Fruit fly (Drosophila melanogaster): ENCODE measurements around the gene CG7298.

The CG7298 gene

DNA sequence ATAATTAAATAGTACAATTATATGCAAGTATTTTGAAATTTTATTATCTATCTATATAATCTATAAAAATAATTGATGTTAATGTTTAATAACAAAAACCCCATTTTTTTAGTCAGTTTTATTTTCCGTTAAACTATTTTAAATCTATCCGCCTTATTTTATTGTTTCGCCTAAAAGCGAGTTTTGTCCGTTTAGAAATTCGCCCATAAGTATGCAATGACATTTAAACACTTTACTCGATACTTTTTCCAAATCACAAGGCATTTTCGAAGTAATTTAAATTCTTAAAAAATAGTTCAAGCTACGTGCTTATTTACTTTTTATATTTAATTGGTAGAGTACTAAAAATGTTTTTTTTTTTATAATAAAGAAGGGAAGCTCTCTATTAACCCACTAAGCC, 17.4 kb upstream of the CG7298 start:
- TF ChIP-seq D1 (tag; optimal IDR thresholded peaks at IDR 0.05) (peak; percentile 83), Pif1B (GFP tag; optimal IDR thresholded peaks at IDR 0.05) (no peak)

DNA sequence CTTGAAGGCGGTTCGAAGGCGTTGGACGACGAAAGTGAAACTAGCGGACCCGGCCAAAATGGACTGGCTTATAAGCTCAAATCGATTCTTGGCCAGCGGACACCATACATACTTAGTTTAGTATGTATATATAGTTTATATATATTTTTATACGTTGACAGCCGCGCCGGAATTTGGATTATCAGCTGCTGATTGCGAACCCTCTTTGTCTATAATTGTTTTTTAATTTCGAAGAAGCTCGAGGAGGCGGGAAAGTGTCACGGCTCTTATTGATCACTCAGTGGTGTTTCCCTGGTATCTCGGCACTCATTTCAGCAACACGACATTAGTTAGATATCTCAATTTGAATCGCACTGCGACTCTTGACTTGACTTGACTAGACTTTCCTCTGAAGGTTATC, 16.9 kb upstream of the CG7298 start, which contains the start of gene CG6933:
Gene CG6933 (minus strand): TSS at position 47 of the 400 bp plus-strand sequence.
- TF ChIP-seq CG15710 (tag; optimal IDR thresholded peaks at IDR 0.05) = no peak
- no peak for TF ChIP-seq CG32121 (GFP tag; IDR thresholded peaks at IDR 0.05)
- no peak for TF ChIP-seq CG8301 (tag; optimal IDR thresholded peaks at IDR 0.05)
- TF ChIP-seq Ets98B (GFP tag; IDR thresholded peaks at IDR 0.05) = no peak
- no peak for TF ChIP-seq Snoo (tag; optimal IDR thresholded peaks at IDR 0.05)
- TF ChIP-seq CG14655 (GFP tag; optimal IDR thresholded peaks at IDR 0.05) = no peak
- TF ChIP-seq fd96Ca (GFP tag; IDR thresholded peaks at IDR 0.05) = no peak
- no peak for TF ChIP-seq CG13204 (GFP tag; optimal IDR thresholded peaks at IDR 0.05)
- TF ChIP-seq CG10348 (GFP tag; IDR thresholded peaks at IDR 0.05) = no peak
- no peak for TF ChIP-seq CG34367 (tag; optimal IDR thresholded peaks at IDR 0.05)
- TF ChIP-seq gl (tag; optimal IDR thresholded peaks at IDR 0.05) = no peak

- TF ChIP-seq Pif1A (GFP tag; optimal IDR thresholded peaks at IDR 0.05) = no peak
- TF ChIP-seq CG15710 (tag; optimal IDR thresholded peaks at IDR 0.05) = no peak
- TF ChIP-seq Ets98B (GFP tag; IDR thresholded peaks at IDR 0.05) = no peak
- no peak for TF ChIP-seq CG32121 (GFP tag; IDR thresholded peaks at IDR 0.05)
- TF ChIP-seq Pif1B (GFP tag; optimal IDR thresholded peaks at IDR 0.05) = no peak
- TF ChIP-seq CG13204 (GFP tag; optimal IDR thresholded peaks at IDR 0.05) = no peak
- TF ChIP-seq CG8301 (tag; optimal IDR thresholded peaks at IDR 0.05) = no peak
- TF ChIP-seq rn (GFP tag; IDR thresholded peaks at IDR 0.05) = no peak
- no peak for TF ChIP-seq CG17806 (tag; optimal IDR thresholded peaks at IDR 0.05)
- no peak for TF ChIP-seq fd96Ca (GFP tag; IDR thresholded peaks at IDR 0.05)
- no peak for TF ChIP-seq CG12605 (GFP tag; IDR thresholded peaks at IDR 0.05)
- no peak for TF ChIP-seq D1 (tag; optimal IDR thresholded peaks at IDR 0.05)
- TF ChIP-seq gl (tag; optimal IDR thresholded peaks at IDR 0.05) = no peak
- TF ChIP-seq CG34367 (tag; optimal IDR thresholded peaks at IDR 0.05) = no peak
These were observed 8.5 kb upstream of the CG7298 start, which contains the start of gene CG7017 for dm6 chr3L:20212022-20212421. CG7017 (minus strand) TSS chr3L:20212122.

DNA sequence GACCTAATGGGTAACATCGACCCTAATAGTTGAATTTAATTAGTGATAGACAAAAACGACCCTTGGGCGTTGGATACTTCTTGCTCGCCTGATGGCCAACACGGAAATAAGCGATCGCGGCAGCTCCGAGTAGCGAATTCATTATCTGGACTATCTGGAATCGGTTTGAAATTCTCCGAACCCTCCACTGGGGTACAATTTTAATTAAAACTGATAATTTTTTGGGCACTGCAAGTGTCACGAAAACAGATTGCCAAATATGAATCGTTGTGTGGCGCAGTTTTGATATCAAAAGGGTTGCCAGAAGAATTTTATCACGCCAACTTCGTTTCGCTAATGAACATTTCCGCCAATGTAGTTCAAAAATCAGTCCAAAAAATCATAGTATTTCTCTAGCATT, 6.4 kb upstream of the CG7298 start:
- TF ChIP-seq CG13204 (GFP tag; optimal IDR thresholded peaks at IDR 0.05) = no peak
- no peak for TF ChIP-seq rn (GFP tag; IDR thresholded peaks at IDR 0.05)

dm6 chr3L:20209092-20209491, 5.6 kb upstream of the CG7298 start:
- TF ChIP-seq CG34367 (tag; optimal IDR thresholded peaks at IDR 0.05) (no peak), Snoo (tag; optimal IDR thresholded peaks at IDR 0.05) (no peak), gl (tag; optimal IDR thresholded peaks at IDR 0.05) (no peak), CG8301 (tag; optimal IDR thresholded peaks at IDR 0.05) (no peak), D1 (tag; optimal IDR thresholded peaks at IDR 0.05) (no peak), CG8159 (tag; optimal IDR thresholded peaks at IDR 0.05) (no peak), CG32121 (GFP tag; IDR thresholded peaks at IDR 0.05) (no peak), rn (GFP tag; IDR thresholded peaks at IDR 0.05) (no peak)

DNA sequence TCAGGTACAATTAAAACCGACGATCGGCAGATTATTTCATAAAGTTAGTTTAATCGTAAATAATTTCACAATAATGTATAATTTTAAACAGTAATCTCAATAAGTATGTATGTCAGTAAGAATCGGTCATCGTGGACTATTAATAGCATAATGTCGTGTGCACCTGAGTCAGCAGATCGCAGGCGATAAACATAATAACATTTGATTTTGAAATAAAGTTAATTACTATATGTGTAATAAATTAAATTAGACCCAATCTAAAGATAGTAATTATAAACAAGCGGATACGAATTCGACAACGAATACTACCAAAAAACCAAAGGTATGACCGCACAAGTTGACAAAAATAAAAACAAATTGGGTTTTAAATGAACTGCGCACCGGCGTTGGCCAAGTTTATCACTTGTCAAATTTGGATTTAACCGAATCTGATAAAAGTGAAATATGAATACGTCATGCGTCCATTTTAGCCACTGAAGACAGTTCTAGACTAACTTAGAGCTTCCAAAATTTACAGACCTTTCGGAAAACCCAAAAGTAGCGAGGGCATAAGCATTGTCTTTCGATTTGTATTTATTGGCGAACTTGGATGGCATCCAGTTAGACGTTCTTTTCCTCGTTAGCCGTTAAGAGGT, 3.6 kb upstream of the CG7298 start, which contains the start of gene CG6996:
Gene CG6996 (plus strand): TSS at position 585 of the 635 bp plus-strand sequence.
- TF ChIP-seq gl (tag; optimal IDR thresholded peaks at IDR 0.05) (no peak), Pif1B (GFP tag; optimal IDR thresholded peaks at IDR 0.05) (no peak), EcR (GFP tag; optimal IDR thresholded peaks at IDR 0.05) (no peak), CG8301 (tag; optimal IDR thresholded peaks at IDR 0.05) (no peak), fd96Ca (GFP tag; IDR thresholded peaks at IDR 0.05) (no peak), CG34367 (tag; optimal IDR thresholded peaks at IDR 0.05) (no peak), CG15710 (tag; optimal IDR thresholded peaks at IDR 0.05) (no peak), CG12605 (GFP tag; IDR thresholded peaks at IDR 0.05) (no peak)

- TF ChIP-seq Ets98B (GFP tag; IDR thresholded peaks at IDR 0.05) (no peak), EcR (GFP tag; optimal IDR thresholded peaks at IDR 0.05) (no peak), CG12605 (GFP tag; IDR thresholded peaks at IDR 0.05) (no peak), gl (tag; optimal IDR thresholded peaks at IDR 0.05) (no peak)
These were observed 2.5 kb upstream of the CG7298 start, which contains the start of gene CG7290 for dm6 chr3L:20205946-20206345. CG7290 (minus strand) TSS chr3L:20206046.

DNA sequence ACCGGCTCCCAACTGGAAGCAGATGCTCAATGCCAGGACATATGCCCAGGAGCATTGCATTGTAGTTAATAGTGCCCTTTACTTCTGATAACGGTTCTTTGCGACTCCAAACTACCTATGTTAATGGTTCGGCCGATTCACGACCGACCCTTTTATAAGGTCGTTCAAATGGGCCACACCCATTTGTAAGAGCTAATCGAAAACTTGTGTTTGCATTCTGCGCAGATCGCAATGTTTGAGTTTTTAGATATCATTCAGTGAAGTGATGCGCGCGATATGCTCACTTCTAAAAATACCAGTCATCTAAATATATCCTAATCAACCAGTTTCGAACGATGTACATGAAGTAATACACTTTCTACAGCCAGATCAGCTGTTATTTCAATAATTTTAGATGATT, 1.9 kb downstream of the CG7298 start, which contains the start of gene obst-F:
Gene obst-F (minus strand): TSS at position 101 of the 400 bp plus-strand sequence.
- no peak for TF ChIP-seq rn (GFP tag; IDR thresholded peaks at IDR 0.05)
- TF ChIP-seq gl (tag; optimal IDR thresholded peaks at IDR 0.05) = no peak
- TF ChIP-seq CG4496 (GFP tag; IDR thresholded peaks at IDR 0.05) = no peak
- no peak for TF ChIP-seq CG14655 (GFP tag; optimal IDR thresholded peaks at IDR 0.05)
- TF ChIP-seq CG15710 (tag; optimal IDR thresholded peaks at IDR 0.05) = no peak
- no peak for TF ChIP-seq fd96Ca (GFP tag; IDR thresholded peaks at IDR 0.05)
- no peak for TF ChIP-seq Pif1B (GFP tag; optimal IDR thresholded peaks at IDR 0.05)
- TF ChIP-seq CG34367 (tag; optimal IDR thresholded peaks at IDR 0.05) = no peak

All from whole organism, pupa.